Worm (Caenorhabditis elegans): ENCODE measurements around the gene xpo-3.

DNA sequence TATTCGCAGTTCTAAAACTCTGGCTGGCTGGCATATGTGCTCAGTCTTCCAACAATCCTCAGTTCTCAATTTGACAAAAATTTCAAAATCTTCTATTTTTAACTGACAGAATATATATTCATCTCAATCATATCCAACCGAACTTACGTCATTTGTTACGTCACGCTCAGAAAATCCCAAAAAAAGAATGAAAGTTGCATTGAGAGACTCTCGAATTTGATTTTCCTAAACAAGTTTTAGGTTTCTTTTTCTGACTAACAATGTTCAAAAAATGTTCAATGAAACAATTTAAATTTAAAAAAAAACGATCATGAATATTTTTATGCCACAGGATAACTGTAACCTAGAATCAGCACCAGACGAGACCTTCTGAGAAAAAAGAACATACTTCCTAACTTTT is 25.9 kb downstream of the xpo-3 start:
- TF ChIP-seq lim-6 (tag; optimal IDR thresholded peaks at IDR 0.05): no peak
- TF ChIP-seq ceh-34 (tag; optimal IDR thresholded peaks at IDR 0.05): no peak
- no peak for TF ChIP-seq tbx-7 (tag; optimal IDR thresholded peaks at IDR 0.05)
- no peak for TF ChIP-seq nhr-11 (tag; optimal IDR thresholded peaks at IDR 0.05)
- no peak for TF ChIP-seq unc-86 (tag; optimal IDR thresholded peaks at IDR 0.05)
- TF ChIP-seq hlh-6 (tag; optimal IDR thresholded peaks at IDR 0.05): no peak
- TF ChIP-seq ceh-14 (tag; optimal IDR thresholded peaks at IDR 0.05): no peak
- no peak for TF ChIP-seq pros-1 (tag; optimal IDR thresholded peaks at IDR 0.05)

Data from whole organism, late embryonic.